Fruit fly (Drosophila melanogaster): ENCODE data around the gene CG4678.

The CG4678 gene

dm6 chrX:16651098-16651497 is 44.8 kb upstream of the CG4678 start, which contains the start of the genes CG32573 and CG42512 (continued):
- TF ChIP-seq E2f1 (GFP tag; IDR thresholded peaks at IDR 0.05) (no peak), CG15011 (GFP tag; optimal IDR thresholded peaks at IDR 0.05) (no peak), CG6689 (GFP tag; IDR thresholded peaks at IDR 0.05) (no peak), Awh (GFP tag; IDR thresholded peaks at IDR 0.05) (no peak), Max (GFP tag; optimal IDR thresholded peaks at IDR 0.05) (no peak), CG15479 (GFP tag; optimal IDR thresholded peaks at IDR 0.05) (no peak), mirr (GFP tag; optimal IDR thresholded peaks at IDR 0.05) (peak; percentile 7), unc-4 (GFP tag; IDR thresholded peaks at IDR 0.05; ENCODE audit: partially characterized antibody) (peak; percentile 71), Ssrp (tag; optimal IDR thresholded peaks at IDR 0.05) (no peak), Pdp1 (GFP tag; optimal IDR thresholded peaks at IDR 0.05) (peak in 1 of 2 experiments; percentile 34), NFAT (GFP tag; IDR thresholded peaks at IDR 0.05) (no peak), CG32772 (GFP tag; IDR thresholded peaks at IDR 0.05) (no peak), CG13775 (GFP tag; optimal IDR thresholded peaks at IDR 0.05) (no peak), nmo (GFP tag; optimal IDR thresholded peaks at IDR 0.05) (peak; percentile 23), Fer2 (tag; optimal IDR thresholded peaks at IDR 0.05) (no peak), ap (GFP tag; IDR thresholded peaks at IDR 0.05) (no peak), lbe (GFP tag; optimal IDR thresholded peaks at IDR 0.05) (no peak), kni (GFP tag; optimal IDR thresholded peaks at IDR 0.05) (no peak), nerfin-2 (GFP tag; IDR thresholded peaks at IDR 0.05; ENCODE audit: partially characterized antibody) (peak; percentile 65; the same call in 1 of the 2 replicates), CG14710 (tag; optimal IDR thresholded peaks at IDR 0.05) (peak; percentile 63), pho (GFP tag; optimal IDR thresholded peaks at IDR 0.05) (no peak), CG2129 (GFP tag; IDR thresholded peaks at IDR 0.05; ENCODE audit: partially characterized antibody) (peak; percentile 42), CG2678 (tag; optimal IDR thresholded peaks at IDR 0.05) (no peak), eyg (GFP tag; optimal IDR thresholded peaks at IDR 0.05) (no peak), ssp (GFP tag; IDR thresholded peaks at IDR 0.05) (no peak), CG9215 (GFP tag; IDR thresholded peaks at IDR 0.05) (no peak), Dip3 (GFP tag; optimal IDR thresholded peaks at IDR 0.05) (no peak), D (optimal IDR thresholded peaks at IDR 0.05) (no peak), D (GFP tag; optimal IDR thresholded peaks at IDR 0.05) (no peak), al (GFP tag; IDR thresholded peaks at IDR 0.05) (no peak), Nf-YA (GFP tag; IDR thresholded peaks at IDR 0.05) (no peak), grau (tag; optimal IDR thresholded peaks at IDR 0.05) (no peak), scrt (GFP tag; optimal IDR thresholded peaks at IDR 0.05) (no peak), dan (GFP tag; IDR thresholded peaks at IDR 0.05) (no peak), CG1603 (tag; optimal IDR thresholded peaks at IDR 0.05) (peak; percentile 79), CG8281 (tag; optimal IDR thresholded peaks at IDR 0.05) (no peak), CG6854 (GFP tag; optimal IDR thresholded peaks at IDR 0.05) (no peak), trem (tag; optimal IDR thresholded peaks at IDR 0.05) (peak; percentile 41), CG12744 (GFP tag; optimal IDR thresholded peaks at IDR 0.05) (no peak), odd (GFP tag; optimal IDR thresholded peaks at IDR 0.05) (no peak), CG2120 (GFP tag; optimal IDR thresholded peaks at IDR 0.05) (no peak), C15 (GFP tag; IDR thresholded peaks at IDR 0.05) (no peak), CG42726 (GFP tag; IDR thresholded peaks at IDR 0.05; ENCODE audit: partially characterized antibody) (peak; percentile 4; the same call in 1 of the 2 replicates), CG14050 (GFP tag; IDR thresholded peaks at IDR 0.05) (no peak), CG11247 (GFP tag; IDR thresholded peaks at IDR 0.05) (no peak), jumu (GFP tag; optimal IDR thresholded peaks at IDR 0.05) (no peak), mam (GFP tag; optimal IDR thresholded peaks at IDR 0.05) (peak; percentile 13), CG1647 (GFP tag; optimal IDR thresholded peaks at IDR 0.05) (peak; percentile 11), gsb-n (tag; optimal IDR thresholded peaks at IDR 0.05) (no peak), Rfx (GFP tag; IDR thresholded peaks at IDR 0.05) (no peak), her (GFP tag; optimal IDR thresholded peaks at IDR 0.05) (no peak), gcm2 (GFP tag; optimal IDR thresholded peaks at IDR 0.05) (no peak)
